Fruit fly (Drosophila melanogaster) whole organism, embryonic: ENCODE results near the gene CG44139.

Experiments used
- Awh ChIP-seq: fragments of 200-800 bp; sonication (Bioruptor generic); IDR thresholded peaks from 2 replicates; pipeline ENCODE4, ENCODE4 v1.3.6; 2022; ENCODE audit warnings: missing biosample characterization, missing genetic modification characterization
- B-H1 ChIP-seq: fragments of 200-800 bp; sonication (Bioruptor generic); IDR thresholded peaks from 3 replicates; pipeline ENCODE4 v1.3.6; 2022; ENCODE audit warnings: missing biosample characterization, missing genetic modification characterization
- CG10959 ChIP-seq: fragments of 200-800 bp; sonication (Bioruptor generic); IDR thresholded peaks from 2 replicates; pipeline ENCODE4 v1.3.6; 2022; ENCODE audit warnings: missing biosample characterization, missing genetic modification characterization
- CG11456 ChIP-seq: fragments of 200-800 bp; sonication (Bioruptor generic); IDR thresholded peaks from 3 replicates; pipeline ENCODE4 v1.3.6; 2022; ENCODE audit warnings: missing biosample characterization, missing genetic modification characterization
- CG12219 ChIP-seq: fragments of 200-800 bp; sonication (Bioruptor generic); optimal IDR thresholded peaks from 3 replicates; lab custom pipeline; 2018; ENCODE audit warnings: missing biosample characterization, mild to moderate bottlenecking, missing genetic modification characterization
- CG12299 ChIP-seq: fragments of 200-800 bp; sonication (Bioruptor generic); optimal IDR thresholded peaks from 2 replicates; lab custom pipeline; 2018; ENCODE audit warnings: missing biosample characterization, mild to moderate bottlenecking, missing genetic modification characterization
- CG13894 ChIP-seq: fragments of 200-800 bp; sonication (Bioruptor generic); optimal IDR thresholded peaks from 3 replicates; lab custom pipeline; 2018; ENCODE audit warnings: missing biosample characterization, mild to moderate bottlenecking, missing genetic modification characterization, moderate library complexity
- CG14710 ChIP-seq: fragments of 200-800 bp; sonication (Bioruptor generic); optimal IDR thresholded peaks from 3 replicates; lab custom pipeline; 2019; ENCODE audit warnings: missing biosample characterization, mild to moderate bottlenecking, missing genetic modification characterization, moderate library complexity
- CG16863 ChIP-seq: fragments of 200-800 bp; sonication (Bioruptor generic); optimal IDR thresholded peaks from 3 replicates; lab custom pipeline; 2016; ENCODE audit warnings: missing biosample characterization, missing genetic modification characterization
- CG17612 ChIP-seq: fragments of 200-800 bp; sonication (Bioruptor generic); IDR thresholded peaks from 2 replicates; pipeline ENCODE4 v1.3.6; 2022; ENCODE audit warnings: missing biosample characterization, missing genetic modification characterization
- CG18262 ChIP-seq: fragments of 200-800 bp; optimal IDR thresholded peaks from 3 replicates; lab custom pipeline; 2019; ENCODE audit warnings: missing biosample characterization, mild to moderate bottlenecking, missing genetic modification characterization, moderate library complexity
- CG2712 ChIP-seq: fragments of 200-800 bp; optimal IDR thresholded peaks from 3 replicates; lab custom pipeline; 2019; ENCODE audit warnings: missing biosample characterization, mild to moderate bottlenecking, missing genetic modification characterization, moderate library complexity
- CG2889 ChIP-seq: fragments of 200-800 bp; sonication (Bioruptor generic); IDR thresholded peaks from 3 replicates; pipeline ENCODE4 v1.3.6; 2022; ENCODE audit warnings: missing biosample characterization, missing genetic modification characterization
- CG30020 ChIP-seq: fragments of 200-800 bp; optimal IDR thresholded peaks from 2 replicates; lab custom pipeline; 2019; ENCODE audit warnings: missing biosample characterization, mild to moderate bottlenecking, missing genetic modification characterization, moderate library complexity
- CG42726 ChIP-seq: fragments of 200-800 bp; sonication (Bioruptor generic); IDR thresholded peaks from 2 replicates; pipeline ENCODE4 v1.3.6; 2022; ENCODE audit warnings: missing biosample characterization, missing genetic modification characterization; ENCODE audit not compliant: partially characterized antibody
- CG4282 ChIP-seq: fragments of 200-800 bp; sonication (Bioruptor generic); optimal IDR thresholded peaks from 2 replicates; lab custom pipeline; 2016; ENCODE audit warnings: missing biosample characterization, missing genetic modification characterization
- CG6791 ChIP-seq: fragments of 200-800 bp; sonication (Bioruptor generic); IDR thresholded peaks from 3 replicates; pipeline ENCODE4 v1.3.6; 2022; ENCODE audit warnings: missing biosample characterization, missing genetic modification characterization; ENCODE audit not compliant: partially characterized antibody
- D ChIP-seq, 2 experiments: fragments of 200-800 bp in 1 of 2; fragments of >200 bp in 1 of 2; sonication (Bioruptor generic) in 1 of 2; optimal IDR thresholded peaks; 2 replicates in 1 of 2; 3 replicates in 1 of 2; lab custom pipeline; 2017; ENCODE audit warnings: mild to moderate bottlenecking in 1 of 2, missing biosample characterization in 1 of 2, missing genetic modification characterization in 1 of 2, missing genetic modification reagents in 1 of 2
- Deaf1 ChIP-seq: fragments of 200-800 bp; optimal IDR thresholded peaks from 3 replicates; lab custom pipeline; 2019; ENCODE audit warnings: missing biosample characterization, mild to moderate bottlenecking, missing genetic modification characterization, moderate library complexity
- Fer3 ChIP-seq: fragments of 200-800 bp; sonication (Bioruptor generic); optimal IDR thresholded peaks from 2 replicates; lab custom pipeline; 2018; ENCODE audit warnings: missing biosample characterization, mild to moderate bottlenecking, missing genetic modification characterization, moderate library complexity
- HmgD ChIP-seq: fragments of 200-800 bp; sonication (Bioruptor generic); optimal IDR thresholded peaks from 3 replicates; lab custom pipeline; 2016; ENCODE audit warnings: missing biosample characterization, missing genetic modification characterization
- Hr51 ChIP-seq, 2 experiments: fragments of 200-800 bp; sonication (Bioruptor generic); optimal IDR thresholded peaks; 2 replicates in 1 of 2; 3 replicates in 1 of 2; lab custom pipeline; 2016 to 2018; ENCODE audit warnings: missing biosample characterization in 2 of 2, missing genetic modification characterization in 2 of 2, mild to moderate bottlenecking in 1 of 2, moderate library complexity in 1 of 2
- Jarid2 ChIP-seq: fragments of 200-800 bp; sonication (Bioruptor generic); optimal IDR thresholded peaks from 3 replicates; lab custom pipeline; 2017; ENCODE audit warnings: mild to moderate bottlenecking, missing biosample characterization, missing genetic modification reagents, missing genetic modification characterization
- Lhr ChIP-seq: fragments of 200-800 bp; sonication (Bioruptor generic); optimal IDR thresholded peaks from 3 replicates; lab custom pipeline; 2017; ENCODE audit warnings: mild to moderate bottlenecking, missing biosample characterization, missing genetic modification reagents, missing genetic modification characterization
- Lpt ChIP-seq: fragments of >200 bp; optimal IDR thresholded peaks from 2 replicates; lab custom pipeline; 2018; ENCODE audit warnings: missing biosample characterization, missing genetic modification characterization
- NC2α ChIP-seq: fragments of 200-800 bp; sonication (Bioruptor generic); optimal IDR thresholded peaks from 2 replicates; lab custom pipeline; 2016; ENCODE audit warnings: missing biosample characterization, missing genetic modification characterization
- Opbp ChIP-seq: fragments of 200-800 bp; sonication (Bioruptor generic); IDR thresholded peaks from 3 replicates; pipeline ENCODE4 v1.3.6; 2022; ENCODE audit warnings: missing biosample characterization, missing genetic modification characterization; ENCODE audit not compliant: partially characterized antibody
- Ravus ChIP-seq: fragments of 200-800 bp; sonication (Bioruptor generic); IDR thresholded peaks from 2 replicates; pipeline ENCODE4 v1.3.6; 2022; ENCODE audit warnings: missing biosample characterization, missing genetic modification characterization
- Ssrp ChIP-seq: fragments of 200-800 bp; sonication (Bioruptor generic); optimal IDR thresholded peaks from 2 replicates; lab custom pipeline; 2018; ENCODE audit warnings: missing biosample characterization, mild to moderate bottlenecking, missing genetic modification characterization, moderate library complexity
- TFAM ChIP-seq: fragments of 200-800 bp; sonication (Bioruptor generic); optimal IDR thresholded peaks from 2 replicates; lab custom pipeline; 2017; ENCODE audit warnings: missing biosample characterization, missing genetic modification characterization, inconsistent platforms
- al ChIP-seq: fragments of 200-800 bp; sonication (Bioruptor generic); IDR thresholded peaks from 2 replicates; pipeline ENCODE4 v1.3.6; 2022; ENCODE audit warnings: missing biosample characterization, missing genetic modification characterization
- ap ChIP-seq: fragments of 200-800 bp; sonication (Bioruptor generic); IDR thresholded peaks from 2 replicates; pipeline ENCODE4 v1.3.6; 2022; ENCODE audit warnings: missing biosample characterization, missing genetic modification characterization
- ato ChIP-seq: fragments of 200-800 bp; sonication (Bioruptor generic); IDR thresholded peaks from 2 replicates; pipeline ENCODE4 v1.3.6; 2022; ENCODE audit warnings: missing biosample characterization, missing genetic modification characterization; ENCODE audit not compliant: partially characterized antibody
- br ChIP-seq: fragments of >200 bp; optimal IDR thresholded peaks from 2 replicates; lab custom pipeline; 2017
- caup ChIP-seq: fragments of 200-800 bp; sonication (Bioruptor generic); optimal IDR thresholded peaks from 3 replicates; lab custom pipeline; 2017; ENCODE audit warnings: missing biosample characterization, mild to moderate bottlenecking, missing genetic modification characterization, moderate library complexity; ENCODE audit not compliant: severe bottlenecking
- dan ChIP-seq: fragments of 200-800 bp; sonication (Bioruptor generic); IDR thresholded peaks from 2 replicates; pipeline ENCODE4 v1.3.6; 2022; ENCODE audit warnings: missing biosample characterization, missing genetic modification characterization
- esg ChIP-seq: fragments of 200-800 bp; sonication (Bioruptor generic); conservative IDR thresholded peaks from 2 replicates; pipeline ENCODE4 v1.3.6; 2022; ENCODE audit warnings: missing biosample characterization, missing genetic modification characterization
- gro ChIP-seq: fragments of 200-800 bp; sonication (Bioruptor generic); optimal IDR thresholded peaks from 2 replicates; lab custom pipeline; 2016; ENCODE audit warnings: missing biosample characterization, missing genetic modification characterization
- ham ChIP-seq: fragments of 200-800 bp; sonication (Bioruptor generic); IDR thresholded peaks from 2 replicates; pipeline ENCODE4 v1.3.6; 2022; ENCODE audit warnings: missing biosample characterization, missing genetic modification characterization
- odd ChIP-seq: fragments of 200-800 bp; sonication (Bioruptor generic); optimal IDR thresholded peaks from 2 replicates; lab custom pipeline; 2017; ENCODE audit warnings: missing biosample characterization, mild to moderate bottlenecking, missing genetic modification characterization
- onecut ChIP-seq: fragments of 200-800 bp; sonication (Bioruptor generic); IDR thresholded peaks from 2 replicates; pipeline ENCODE4 v1.3.6; 2022; ENCODE audit warnings: missing biosample characterization, missing genetic modification characterization
- org-1 ChIP-seq: fragments of 200-800 bp; sonication (Bioruptor generic); optimal IDR thresholded peaks from 2 replicates; lab custom pipeline; 2017; ENCODE audit warnings: missing biosample characterization, missing genetic modification characterization
- pfk ChIP-seq: fragments of 200-800 bp; sonication (Bioruptor generic); optimal IDR thresholded peaks from 2 replicates; lab custom pipeline; 2018; ENCODE audit warnings: missing biosample characterization, mild to moderate bottlenecking, missing genetic modification characterization, moderate library complexity
- pho ChIP-seq: fragments of 200-800 bp; sonication (Bioruptor generic); optimal IDR thresholded peaks from 2 replicates; lab custom pipeline; 2016; ENCODE audit warnings: missing biosample characterization, missing genetic modification characterization
- ranshi ChIP-seq: fragments of 200-800 bp; sonication (Bioruptor generic); IDR thresholded peaks from 2 replicates; pipeline ENCODE4 v1.3.6; 2022; ENCODE audit warnings: missing biosample characterization, missing genetic modification characterization
- tna ChIP-seq: fragments of 200-800 bp; sonication (Bioruptor generic); IDR thresholded peaks from 2 replicates; pipeline ENCODE4 v1.3.6; 2022; ENCODE audit warnings: missing biosample characterization, missing genetic modification characterization; ENCODE audit not compliant: partially characterized antibody
- toy ChIP-seq: fragments of 200-800 bp; sonication (Bioruptor generic); IDR thresholded peaks from 2 replicates; pipeline ENCODE4 v1.3.6; 2022; ENCODE audit warnings: missing biosample characterization, missing genetic modification characterization
- unc-4 ChIP-seq: fragments of 200-800 bp; sonication (Bioruptor generic); IDR thresholded peaks from 2 replicates; pipeline ENCODE4 v1.3.6; 2022; ENCODE audit warnings: missing biosample characterization, missing genetic modification characterization; ENCODE audit not compliant: partially characterized antibody
- usp ChIP-seq: fragments of >200 bp; optimal IDR thresholded peaks from 2 replicates; lab custom pipeline; 2017; ENCODE audit warnings: missing biosample characterization, missing genetic modification characterization
- vvl ChIP-seq: fragments of 200-800 bp; sonication (Bioruptor generic); IDR thresholded peaks from 2 replicates; pipeline ENCODE4 v1.3.6; 2022; ENCODE audit warnings: missing biosample characterization, missing genetic modification characterization

The CG44139 gene

DNA sequence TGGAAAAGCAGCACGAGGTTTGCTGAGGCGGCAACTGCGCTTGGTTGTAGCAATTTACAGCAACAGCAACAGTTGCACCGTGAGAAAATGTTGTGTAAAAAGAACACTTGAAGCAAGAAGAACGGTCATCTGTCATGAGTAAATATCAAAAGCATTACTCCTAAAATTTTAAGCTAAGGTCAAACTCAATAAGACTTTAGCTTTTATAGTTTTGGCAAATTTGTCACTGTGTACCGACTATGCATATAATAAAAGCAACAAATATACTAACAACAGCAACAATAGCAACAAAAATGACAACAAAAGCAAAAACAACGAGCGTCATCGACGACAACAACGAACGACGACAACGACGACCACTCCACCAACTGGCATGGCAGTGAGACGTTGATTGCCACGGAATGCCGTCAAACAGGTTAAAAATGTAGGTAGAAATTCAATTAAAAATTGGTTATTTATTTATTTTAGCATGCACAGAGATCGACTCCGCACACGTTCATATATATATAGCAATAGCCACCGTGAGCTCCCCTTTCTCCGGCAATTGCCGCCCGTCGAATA, 9.0 kb downstream of the CG44139 start (continued):
- TF ChIP-seq onecut (GFP tag; lab: Robert Waterston, UW), result peak; percentile 82
- no peak for TF ChIP-seq D (optimal IDR thresholded peaks at IDR 0.05; lab: Kevin White, UChicago)
- TF ChIP-seq D (GFP tag; optimal IDR thresholded peaks at IDR 0.05; lab: Kevin White, UChicago), result peak; percentile 73
- peak; percentile 63 for TF ChIP-seq CG12299 (tag; lab: Kevin White, UChicago)
- peak; percentile 80 for TF ChIP-seq CG11456 (GFP tag; lab: Robert Waterston, UW)
- TF ChIP-seq CG16863, result peak; percentile 86
- TF ChIP-seq CG17612 (GFP tag; lab: Robert Waterston, UW), result no peak
- peak; percentile 92 for TF ChIP-seq vvl (GFP tag; lab: Robert Waterston, UW)
- TF ChIP-seq Lhr (GFP tag; lab: Kevin White, UChicago), result peak; percentile 59
- TF ChIP-seq unc-4 (GFP tag; lab: Robert Waterston, UW), result no peak
- TF ChIP-seq ham (GFP tag; lab: Robert Waterston, UW), result no peak
- no peak for TF ChIP-seq usp (GFP tag; lab: Kevin White, UChicago)
- no peak for TF ChIP-seq tna (GFP tag; lab: Robert Waterston, UW)
- TF ChIP-seq caup, result peak; percentile 64
- TF ChIP-seq Awh (GFP tag; lab: Robert Waterston, UW), result peak; percentile 74
- peak; percentile 63 for TF ChIP-seq Deaf1 (tag; lab: Kevin White, UChicago)
- no peak for TF ChIP-seq Lpt (GFP tag; lab: Kevin White, UChicago)
- peak; percentile 85 for TF ChIP-seq Ssrp
- no peak for TF ChIP-seq CG13894 (tag; lab: Kevin White, UChicago)
- peak; percentile 61 for TF ChIP-seq pho (GFP tag; lab: Kevin White, UChicago)
- TF ChIP-seq CG18262 (tag; lab: Kevin White, UChicago), result peak; percentile 79
- TF ChIP-seq toy, result peak; percentile 54
- TF ChIP-seq CG14710 (tag; lab: Kevin White, UChicago), result peak; percentile 41
- TF ChIP-seq br (lab: Kevin White, UChicago), result no peak
- TF ChIP-seq al (GFP tag; lab: Robert Waterston, UW), result peak; percentile 59
- peak; percentile 85 for TF ChIP-seq ranshi (GFP tag; lab: Robert Waterston, UW)
- TF ChIP-seq Ravus (GFP tag; lab: Robert Waterston, UW), result peak; percentile 31; the same call in 1 of the 2 replicates
- peak; percentile 36 for TF ChIP-seq CG30020
- TF ChIP-seq Hr51 (GFP tag; optimal IDR thresholded peaks at IDR 0.05; lab: Kevin White, UChicago), result peak; percentile 48 to 89
- no peak for TF ChIP-seq CG42726 (GFP tag; lab: Robert Waterston, UW)
- no peak for TF ChIP-seq CG6791 (GFP tag; lab: Robert Waterston, UW)
- no peak for TF ChIP-seq ato (GFP tag; lab: Robert Waterston, UW)
- TF ChIP-seq TFAM (GFP tag; lab: Kevin White, UChicago), result peak; percentile 12
- peak; percentile 87 for TF ChIP-seq esg (GFP tag; lab: Robert Waterston, UW)
- TF ChIP-seq Fer3 (tag; lab: Kevin White, UChicago), result peak; percentile 59
- peak; percentile 79 for TF ChIP-seq CG2712 (tag; lab: Kevin White, UChicago)
- peak; percentile 19 for TF ChIP-seq gro
- peak; percentile 53 for TF ChIP-seq NC2α (GFP tag; lab: Kevin White, UChicago)
- no peak for TF ChIP-seq dan
- peak; percentile 76 for TF ChIP-seq B-H1 (GFP tag; lab: Robert Waterston, UW)
- TF ChIP-seq odd (GFP tag; lab: Kevin White, UChicago), result peak; percentile 73
- peak; percentile 84 for TF ChIP-seq ap (GFP tag; lab: Robert Waterston, UW)
- no peak for TF ChIP-seq Opbp (GFP tag; lab: Robert Waterston, UW)
- TF ChIP-seq Jarid2 (GFP tag; lab: Kevin White, UChicago), result peak; percentile 41
- peak; percentile 24 for TF ChIP-seq HmgD (GFP tag; lab: Kevin White, UChicago)
- peak; percentile 54; the same call in 1 of the 3 replicates for TF ChIP-seq CG2889 (GFP tag; lab: Robert Waterston, UW)
- peak; percentile 22 for TF ChIP-seq CG4282 (GFP tag; lab: Kevin White, UChicago)
- TF ChIP-seq CG12219, result peak; percentile 86
- TF ChIP-seq org-1 (GFP tag; lab: Kevin White, UChicago), result peak; percentile 77
- TF ChIP-seq pfk (GFP tag; lab: Kevin White, UChicago), result no peak
- TF ChIP-seq CG10959 (GFP tag; lab: Robert Waterston, UW), result peak; percentile 57
